Worm (Caenorhabditis elegans): Measurements from ENCODE around the gene nhr-93.

The nhr-93 gene

DNA sequence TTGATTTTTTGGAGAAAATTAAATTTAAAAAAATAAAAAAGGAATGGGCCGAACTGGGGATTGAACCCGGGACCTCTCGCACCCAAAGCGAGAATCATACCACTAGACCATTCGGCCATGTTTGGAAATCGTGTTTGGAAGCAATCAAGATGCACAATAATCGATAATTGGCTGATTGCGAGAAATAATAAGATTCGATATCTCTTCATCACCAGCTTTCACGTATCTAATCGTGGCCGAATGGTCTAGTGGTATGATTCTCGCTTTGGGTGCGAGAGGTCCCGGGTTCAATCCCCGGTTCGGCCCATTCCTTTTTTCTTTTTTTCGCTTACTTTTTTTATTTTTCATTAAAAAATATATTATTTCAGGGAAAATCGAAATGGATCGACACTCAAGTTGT, 43.9 kb upstream of the nhr-93 start (continued):
- no peak for TF ChIP-seq dox-1 (GFP tag; IDR thresholded peaks at IDR 0.05)
- TF ChIP-seq tlf-1 (GFP tag; optimal IDR thresholded peaks at IDR 0.05): no peak
- TF ChIP-seq madf-6 (GFP tag; IDR thresholded peaks at IDR 0.05): peak; percentile 44; the same call in 1 of the 2 replicates
- no peak for TF ChIP-seq mcd-1 (GFP tag; IDR thresholded peaks at IDR 0.05)
- no peak for TF ChIP-seq egl-44 (GFP tag; IDR thresholded peaks at IDR 0.05)
- no peak for TF ChIP-seq attf-5 (GFP tag; optimal IDR thresholded peaks at IDR 0.05)
- no peak for TF ChIP-seq nhr-120 (GFP tag; IDR thresholded peaks at IDR 0.05)
- no peak for TF ChIP-seq Y79H2A.3 (GFP tag; conservative IDR thresholded peaks at IDR 0.05)
- no peak for TF ChIP-seq gei-17 (GFP tag; optimal IDR thresholded peaks at IDR 0.05)
- TF ChIP-seq nhr-27 (tag; optimal IDR thresholded peaks at IDR 0.05): no peak
- TF ChIP-seq F33H1.4 (GFP tag; IDR thresholded peaks at IDR 0.05): 0 out of 2 replicates have a peak, but pooled peaks have one; percentile 13
- no peak for TF ChIP-seq ztf-18 (tag; optimal IDR thresholded peaks at IDR 0.05)
- TF ChIP-seq somi-1 (GFP tag; optimal IDR thresholded peaks at IDR 0.05): no peak
- TF ChIP-seq T07F8.4 (tag; optimal IDR thresholded peaks at IDR 0.05): peak; percentile 25
- TF ChIP-seq hlh-12 (tag; optimal IDR thresholded peaks at IDR 0.05): no peak
- no peak for TF ChIP-seq sea-2 (GFP tag; IDR thresholded peaks at IDR 0.05)
- peak; percentile 7; the same call in 1 of the 2 replicates for TF ChIP-seq pbrm-1 (GFP tag; IDR thresholded peaks at IDR 0.05)
- no peak for TF ChIP-seq Y56A3A.18 (GFP tag; IDR thresholded peaks at IDR 0.05)
- TF ChIP-seq B0261.1 (tag; optimal IDR thresholded peaks at IDR 0.05): peak; percentile 65
- TF ChIP-seq rcor-1 (GFP tag; IDR thresholded peaks at IDR 0.05): peak; percentile 45
- TF ChIP-seq ceh-27 (GFP tag; optimal IDR thresholded peaks at IDR 0.05): no peak
- no peak for TF ChIP-seq him-1 (tag; optimal IDR thresholded peaks at IDR 0.05)
- no peak for TF ChIP-seq F57A8.1 (GFP tag; optimal IDR thresholded peaks at IDR 0.05)
- TF ChIP-seq zim-3 (tag; optimal IDR thresholded peaks at IDR 0.05): no peak
- TF ChIP-seq F57C9.4 (tag; optimal IDR thresholded peaks at IDR 0.05): no peak
- no peak for TF ChIP-seq ztf-3 (GFP tag; optimal IDR thresholded peaks at IDR 0.05)
- no peak for TF ChIP-seq F52B5.7 (tag; optimal IDR thresholded peaks at IDR 0.05)
- no peak for TF ChIP-seq hrde-1 (tag; optimal IDR thresholded peaks at IDR 0.05; ENCODE audit: borderline replicate concordance)
- TF ChIP-seq Y95B8A.8 (GFP tag; IDR thresholded peaks at IDR 0.05): no peak
- TF ChIP-seq snpc-3.4 (tag; optimal IDR thresholded peaks at IDR 0.05): peak; percentile 62
- peak; percentile 31 for TF ChIP-seq snpc-1.3 (tag; optimal IDR thresholded peaks at IDR 0.05; ENCODE audit: insufficient read depth)
- no peak for TF ChIP-seq ceh-40 (GFP tag; IDR thresholded peaks at IDR 0.05)
- TF ChIP-seq tbp1 (GFP tag; optimal IDR thresholded peaks at IDR 0.05): peak; percentile 87
- TF ChIP-seq F23B12.7 (tag; optimal IDR thresholded peaks at IDR 0.05; ENCODE audit: insufficient read depth): peak; percentile 61
- no peak for TF ChIP-seq ceh-91 (GFP tag; IDR thresholded peaks at IDR 0.05)
- TF ChIP-seq attf-3 (GFP tag; conservative IDR thresholded peaks at IDR 0.05): 0 out of 2 replicates have a peak, but pooled peaks have one; percentile 13
- TF ChIP-seq rec-8 (tag; optimal IDR thresholded peaks at IDR 0.05): peak in 1 of 2 experiments; percentile 35
- TF ChIP-seq nhr-179 (tag; optimal IDR thresholded peaks at IDR 0.05): no peak
- TF ChIP-seq ceh-58 (GFP tag; IDR thresholded peaks at IDR 0.05): no peak
- TF ChIP-seq lag-1 (GFP tag; IDR thresholded peaks at IDR 0.05): no peak
- no peak for TF ChIP-seq cebp-1 (GFP tag; IDR thresholded peaks at IDR 0.05)
- TF ChIP-seq cebp-1 (tag; optimal IDR thresholded peaks at IDR 0.05): peak; percentile 17
